Fruit fly (Drosophila melanogaster) whole organism, embryonic: ENCODE results near the gene Nmt.

Experiments used
- CG7556 ChIP-seq: fragments of 200-800 bp; sonication (Bioruptor generic); optimal IDR thresholded peaks from 2 replicates; lab custom pipeline; 2017; ENCODE audit warnings: missing biosample characterization, mild to moderate bottlenecking, missing genetic modification characterization
- fru ChIP-seq: fragments of >200 bp; optimal IDR thresholded peaks from 2 replicates; lab custom pipeline; 2017
- hth ChIP-seq: fragments of >200 bp; optimal IDR thresholded peaks from 2 replicates; lab custom pipeline; 2017; ENCODE audit warnings: inconsistent platforms

dm6 chr3L:8155324-8155723 is 22.9 kb downstream of the Nmt start:
- TF ChIP-seq fru (lab: Kevin White, UChicago) (no peak), CG7556 (GFP tag; lab: Kevin White, UChicago) (no peak), hth (no peak)
